Worm (Caenorhabditis elegans): Measurements from ENCODE around the gene F16G10.14.

DNA sequence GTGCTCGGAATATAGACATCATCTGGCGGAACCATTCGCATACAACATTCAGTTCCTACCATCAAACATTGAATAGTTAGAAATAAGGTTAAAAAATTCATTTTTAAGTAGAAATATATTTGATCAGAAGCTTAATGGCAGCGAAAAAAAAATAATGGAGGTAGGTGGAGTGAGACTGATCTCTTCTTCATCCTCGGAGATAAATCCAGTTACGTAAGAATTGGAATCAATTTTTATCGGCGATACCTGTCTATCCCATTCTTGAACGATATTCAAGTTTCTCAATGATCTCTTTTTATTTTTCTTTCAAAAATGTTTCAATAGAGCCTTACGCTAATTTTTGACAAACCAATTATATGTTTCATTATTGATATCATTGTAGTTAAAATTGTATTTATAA, 13.3 kb downstream of the F16G10.14 start, which contains the start of gene F16G10.9:
- TF ChIP-seq ama-1 (optimal IDR thresholded peaks at IDR 0.05) (no peak), mdl-1 (tag; optimal IDR thresholded peaks at IDR 0.05) (no peak), nhr-12 (tag; optimal IDR thresholded peaks at IDR 0.05) (no peak), skn-1 (tag; optimal IDR thresholded peaks at IDR 0.05) (no peak), xbp-1 (tag; optimal IDR thresholded peaks at IDR 0.05) (no peak), nhr-71 (tag; optimal IDR thresholded peaks at IDR 0.05) (no peak), lin-39 (tag; optimal IDR thresholded peaks at IDR 0.05) (no peak), lir-3 (tag; optimal IDR thresholded peaks at IDR 0.05; ENCODE audit: poor library complexity) (no peak), nhr-76 (tag; optimal IDR thresholded peaks at IDR 0.05) (no peak), irx-1 (tag; optimal IDR thresholded peaks at IDR 0.05) (no peak)
